Fruit fly (Drosophila melanogaster) whole organism, embryonic: ENCODE data around the gene pkaap.
A peak's percentile ranks its signal among the peaks of the same experiment; 100 is the strongest.

ENCODE experiments used
- Aef1 ChIP-seq: fragments of 200-800 bp; sonication (Bioruptor generic); IDR thresholded peaks from 3 replicates; pipeline ENCODE4 v1.3.6; 2022; ENCODE audit warnings: missing biosample characterization, missing genetic modification characterization
- CG11247 ChIP-seq: fragments of 200-800 bp; sonication (Bioruptor generic); IDR thresholded peaks from 2 replicates; pipeline ENCODE4 v1.3.6; 2022; ENCODE audit warnings: missing biosample characterization, missing genetic modification characterization
- CG11504 ChIP-seq: fragments of 200-800 bp; sonication (Bioruptor generic); optimal IDR thresholded peaks from 3 replicates; lab custom pipeline; 2019; ENCODE audit warnings: missing biosample characterization, mild to moderate bottlenecking, missing genetic modification characterization, moderate library complexity
- CG12155 ChIP-seq: fragments of 200-800 bp; sonication (Bioruptor generic); optimal IDR thresholded peaks from 3 replicates; lab custom pipeline; 2016; ENCODE audit warnings: missing biosample characterization, missing genetic modification characterization
- CG12391 ChIP-seq: fragments of 200-800 bp; sonication (Bioruptor generic); optimal IDR thresholded peaks from 3 replicates; lab custom pipeline; 2018; ENCODE audit warnings: missing biosample characterization, mild to moderate bottlenecking, missing genetic modification characterization, moderate library complexity
- CG12659 ChIP-seq: fragments of 200-800 bp; sonication (Bioruptor generic); optimal IDR thresholded peaks from 3 replicates; lab custom pipeline; 2017; ENCODE audit warnings: mild to moderate bottlenecking, missing biosample characterization, missing genetic modification reagents, missing genetic modification characterization
- CG13775 ChIP-seq: fragments of 200-800 bp; sonication (Bioruptor generic); optimal IDR thresholded peaks from 3 replicates; lab custom pipeline; 2017; ENCODE audit warnings: missing biosample characterization, mild to moderate bottlenecking, missing genetic modification characterization
- CG14667 ChIP-seq: fragments of 200-800 bp; sonication (Bioruptor generic); IDR thresholded peaks from 2 replicates; pipeline ENCODE4 v1.3.6; 2022; ENCODE audit warnings: missing biosample characterization, missing genetic modification characterization
- CG15269 ChIP-seq: fragments of 200-800 bp; sonication (Bioruptor generic); optimal IDR thresholded peaks from 2 replicates; lab custom pipeline; 2018; ENCODE audit warnings: missing biosample characterization, mild to moderate bottlenecking, missing genetic modification characterization, moderate library complexity
- CG16815 ChIP-seq: fragments of 200-800 bp; sonication (Bioruptor generic); optimal IDR thresholded peaks from 3 replicates; lab custom pipeline; 2017; ENCODE audit warnings: missing biosample characterization, mild to moderate bottlenecking, missing genetic modification characterization
- CG2199 ChIP-seq: fragments of 200-800 bp; sonication (Bioruptor generic); IDR thresholded peaks from 3 replicates; pipeline ENCODE4 v1.3.6; 2022; ENCODE audit warnings: missing biosample characterization, missing genetic modification characterization
- CG3065 ChIP-seq: fragments of 200-800 bp; sonication (Bioruptor generic); optimal IDR thresholded peaks from 2 replicates; lab custom pipeline; 2016; ENCODE audit warnings: missing biosample characterization, missing genetic modification characterization
- CG33557 ChIP-seq: fragments of 200-800 bp; sonication (Bioruptor generic); optimal IDR thresholded peaks from 2 replicates; lab custom pipeline; 2019; ENCODE audit warnings: missing biosample characterization, mild to moderate bottlenecking, missing genetic modification characterization, moderate library complexity
- CG3726 ChIP-seq: fragments of 200-800 bp; sonication (Bioruptor generic); IDR thresholded peaks from 3 replicates; pipeline ENCODE4, ENCODE4 v1.3.6; 2022; ENCODE audit warnings: missing biosample characterization, missing genetic modification characterization
- CG6689 ChIP-seq: fragments of 200-800 bp; sonication (Bioruptor generic); IDR thresholded peaks from 2 replicates; pipeline ENCODE4 v1.3.6; 2022; ENCODE audit warnings: missing biosample characterization, missing genetic modification characterization
- CG7839 ChIP-seq: fragments of 200-800 bp; sonication (Bioruptor generic); optimal IDR thresholded peaks from 3 replicates; lab custom pipeline; 2018; ENCODE audit warnings: missing biosample characterization, mild to moderate bottlenecking, missing genetic modification characterization, moderate library complexity
- CG7987 ChIP-seq: fragments of 200-800 bp; sonication (Bioruptor generic); optimal IDR thresholded peaks from 2 replicates; lab custom pipeline; 2018; ENCODE audit warnings: missing biosample characterization, mild to moderate bottlenecking, missing genetic modification characterization, moderate library complexity
- CG8290 ChIP-seq, 3 experiments: fragments of 200-800 bp; sonication (Bioruptor generic); optimal IDR thresholded peaks; 2 replicates each; lab custom pipeline; 2016 to 2019; ENCODE audit warnings: missing biosample characterization in 3 of 3, missing genetic modification characterization in 3 of 3, mild to moderate bottlenecking in 2 of 3, moderate library complexity in 1 of 3
- CG9817 ChIP-seq: fragments of 200-800 bp; sonication (Bioruptor generic); optimal IDR thresholded peaks from 2 replicates; lab custom pipeline; 2018; ENCODE audit warnings: missing biosample characterization, mild to moderate bottlenecking, missing genetic modification characterization, moderate library complexity
- CHES-1-like ChIP-seq: fragments of 200-800 bp; sonication (Bioruptor generic); optimal IDR thresholded peaks from 2 replicates; lab custom pipeline; 2016; ENCODE audit warnings: missing biosample characterization, missing genetic modification characterization
- CkIIα-i1 ChIP-seq: fragments of 200-800 bp; sonication (Bioruptor generic); IDR thresholded peaks from 2 replicates; pipeline ENCODE4 v1.3.6; 2022; ENCODE audit warnings: missing biosample characterization, missing genetic modification characterization
- CoRest ChIP-seq: fragments of 200-800 bp; sonication (Bioruptor generic); optimal IDR thresholded peaks from 3 replicates; lab custom pipeline; 2018; ENCODE audit warnings: missing biosample characterization, mild to moderate bottlenecking, missing genetic modification characterization, moderate library complexity
- D ChIP-seq, 2 experiments: fragments of 200-800 bp in 1 of 2; fragments of >200 bp in 1 of 2; sonication (Bioruptor generic) in 1 of 2; optimal IDR thresholded peaks; 2 replicates in 1 of 2; 3 replicates in 1 of 2; lab custom pipeline; 2017; ENCODE audit warnings: mild to moderate bottlenecking in 1 of 2, missing biosample characterization in 1 of 2, missing genetic modification characterization in 1 of 2, missing genetic modification reagents in 1 of 2
- Dip3 ChIP-seq: fragments of 200-800 bp; sonication (Bioruptor generic); optimal IDR thresholded peaks from 3 replicates; lab custom pipeline; 2016; ENCODE audit warnings: missing biosample characterization, missing genetic modification characterization
- Dll ChIP-seq: fragments of 200-800 bp; sonication (Bioruptor generic); IDR thresholded peaks from 4 replicates; pipeline ENCODE4 v1.3.6; 2022; ENCODE audit warnings: missing biosample characterization, missing genetic modification characterization; ENCODE audit not compliant: partially characterized antibody
- Fer3 ChIP-seq: fragments of 200-800 bp; sonication (Bioruptor generic); optimal IDR thresholded peaks from 2 replicates; lab custom pipeline; 2018; ENCODE audit warnings: missing biosample characterization, mild to moderate bottlenecking, missing genetic modification characterization, moderate library complexity
- HHEX ChIP-seq: fragments of 200-800 bp; sonication (Bioruptor generic); optimal IDR thresholded peaks from 3 replicates; lab custom pipeline; 2017; ENCODE audit warnings: missing biosample characterization, mild to moderate bottlenecking, missing genetic modification characterization, missing genetic modification reagents
- Hr78 ChIP-seq, 2 experiments: fragments of 200-800 bp in 1 of 2; fragments of >200 bp in 1 of 2; sonication (Bioruptor generic) in 1 of 2; optimal IDR thresholded peaks; 2 replicates each; lab custom pipeline; 2017 to 2019; ENCODE audit warnings: missing biosample characterization in 2 of 2, missing genetic modification characterization in 2 of 2, mild to moderate bottlenecking in 1 of 2, moderate library complexity in 1 of 2
- Lim3 ChIP-seq: fragments of 200-800 bp; sonication (Bioruptor generic); IDR thresholded peaks from 2 replicates; pipeline ENCODE4 v1.3.6; 2022; ENCODE audit warnings: missing biosample characterization, missing genetic modification characterization
- NK7.1 ChIP-seq: fragments of 200-800 bp; sonication (Bioruptor generic); optimal IDR thresholded peaks from 3 replicates; lab custom pipeline; 2016; ENCODE audit warnings: missing biosample characterization, missing genetic modification characterization
- caup ChIP-seq: fragments of 200-800 bp; sonication (Bioruptor generic); optimal IDR thresholded peaks from 3 replicates; lab custom pipeline; 2017; ENCODE audit warnings: missing biosample characterization, mild to moderate bottlenecking, missing genetic modification characterization, moderate library complexity; ENCODE audit not compliant: severe bottlenecking
- crp ChIP-seq, 2 experiments: fragments of 200-800 bp; sonication (Bioruptor generic); optimal IDR thresholded peaks; 2 replicates in 1 of 2; 3 replicates in 1 of 2; lab custom pipeline; 2017; ENCODE audit warnings: missing biosample characterization in 2 of 2, missing genetic modification characterization in 2 of 2, mild to moderate bottlenecking in 1 of 2, moderate library complexity in 1 of 2
- fd64A ChIP-seq: fragments of 200-800 bp; sonication (Bioruptor generic); optimal IDR thresholded peaks from 3 replicates; lab custom pipeline; 2018; ENCODE audit warnings: missing biosample characterization, mild to moderate bottlenecking, missing genetic modification characterization
- gcm ChIP-seq: fragments of 200-800 bp; sonication (Bioruptor generic); optimal IDR thresholded peaks from 2 replicates; lab custom pipeline; 2019; ENCODE audit warnings: missing biosample characterization, mild to moderate bottlenecking, missing genetic modification characterization, moderate library complexity
- kah ChIP-seq: fragments of 200-800 bp; sonication (Bioruptor generic); optimal IDR thresholded peaks from 2 replicates; lab custom pipeline; 2018; ENCODE audit warnings: missing biosample characterization, mild to moderate bottlenecking, missing genetic modification characterization
- knrl ChIP-seq: fragments of 200-800 bp; sonication (Bioruptor generic); IDR thresholded peaks from 3 replicates; pipeline ENCODE4 v1.3.6; 2022; ENCODE audit warnings: missing biosample characterization, missing genetic modification characterization; ENCODE audit not compliant: partially characterized antibody
- lab ChIP-seq: fragments of 200-800 bp; sonication (Bioruptor generic); optimal IDR thresholded peaks from 3 replicates; lab custom pipeline; 2017; ENCODE audit warnings: missing biosample characterization, missing genetic modification characterization, mild to moderate bottlenecking, moderate library complexity, missing genetic modification reagents
- mam ChIP-seq: fragments of 200-800 bp; sonication (Bioruptor generic); optimal IDR thresholded peaks from 3 replicates; lab custom pipeline; 2016; ENCODE audit warnings: missing biosample characterization, missing genetic modification characterization
- pfk ChIP-seq: fragments of 200-800 bp; sonication (Bioruptor generic); optimal IDR thresholded peaks from 2 replicates; lab custom pipeline; 2018; ENCODE audit warnings: missing biosample characterization, mild to moderate bottlenecking, missing genetic modification characterization, moderate library complexity
- prd ChIP-seq, 3 experiments: fragments of >200 bp in 2 of 3; fragments of 200-800 bp in 1 of 3; sonication (Bioruptor generic) in 1 of 3; optimal IDR thresholded peaks in 2 of 3; IDR thresholded peaks in 1 of 3; 2 replicates in 2 of 3; 3 replicates in 1 of 3; pipeline versions ENCODE4 v1.3.6 to Lab custom; 2017 to 2022; ENCODE audit warnings: missing biosample characterization in 1 of 3, missing genetic modification characterization in 1 of 3
- shn ChIP-seq: fragments of 200-800 bp; sonication (Bioruptor generic); optimal IDR thresholded peaks from 3 replicates; lab custom pipeline; 2016; ENCODE audit warnings: missing biosample characterization, missing genetic modification characterization
- stc ChIP-seq: fragments of 200-800 bp; sonication (Bioruptor generic); IDR thresholded peaks from 2 replicates; pipeline ENCODE4 v1.3.6; 2022; ENCODE audit warnings: missing biosample characterization, missing genetic modification characterization
- toy ChIP-seq: fragments of 200-800 bp; sonication (Bioruptor generic); IDR thresholded peaks from 2 replicates; pipeline ENCODE4 v1.3.6; 2022; ENCODE audit warnings: missing biosample characterization, missing genetic modification characterization
- vfl ChIP-seq: fragments of 200-800 bp; sonication (Bioruptor generic); optimal IDR thresholded peaks from 2 replicates; lab custom pipeline; 2016; ENCODE audit warnings: missing biosample characterization, missing genetic modification characterization
- vnd ChIP-seq: fragments of 200-800 bp; sonication (Bioruptor generic); IDR thresholded peaks from 3 replicates; pipeline ENCODE4 v1.3.6; 2022; ENCODE audit warnings: missing biosample characterization, missing genetic modification characterization; ENCODE audit not compliant: partially characterized antibody
- z ChIP-seq: fragments of 200-800 bp; sonication (Bioruptor generic); IDR thresholded peaks from 3 replicates; pipeline ENCODE4 v1.3.6; 2022; ENCODE audit warnings: missing biosample characterization, missing genetic modification characterization

Gene pkaap

dm6 chr2L:16317777-16318610 is 29.9 kb downstream of the pkaap start (continued):
- TF ChIP-seq CG16815: no peak
- TF ChIP-seq HHEX: peak; percentile 50
- TF ChIP-seq CG9817 (tag; lab: Kevin White, UChicago): peak; percentile 18
- TF ChIP-seq CG6689: 0 out of 2 replicates have a peak, but pooled peaks have one; percentile 12
- peak; percentile 73 for TF ChIP-seq lab (GFP tag; lab: Kevin White, UChicago)
- no peak for TF ChIP-seq CG3726
- TF ChIP-seq knrl (GFP tag; lab: Robert Waterston, UW): no peak
- TF ChIP-seq Dll (GFP tag; lab: Robert Waterston, UW): no peak
- TF ChIP-seq prd (optimal IDR thresholded peaks at IDR 0.05; lab: Kevin White, UChicago): no peak
- no peak for TF ChIP-seq prd (GFP tag; IDR thresholded peaks at IDR 0.05; lab: Robert Waterston, UW)
- peak; percentile 8 for TF ChIP-seq gcm (GFP tag; lab: Kevin White, UChicago)
- TF ChIP-seq CHES-1-like (GFP tag; lab: Kevin White, UChicago): peak; percentile 11
- no peak for TF ChIP-seq z (GFP tag; lab: Robert Waterston, UW)
- TF ChIP-seq CG12391 (tag; lab: Kevin White, UChicago): peak; percentile 1
- peak; percentile 39 for TF ChIP-seq fd64A (GFP tag; lab: Kevin White, UChicago)
- no peak for TF ChIP-seq toy (GFP tag; lab: Robert Waterston, UW)
- peak; percentile 43; the same call in 1 of the 2 replicates for TF ChIP-seq stc (GFP tag; lab: Robert Waterston, UW)
- no peak for TF ChIP-seq vnd (GFP tag; lab: Robert Waterston, UW)
- no peak for TF ChIP-seq CG33557
- TF ChIP-seq Lim3 (GFP tag; lab: Robert Waterston, UW): no peak
- TF ChIP-seq CG12659 (GFP tag; lab: Kevin White, UChicago): peak; percentile 51
- peak; percentile 43 for TF ChIP-seq Fer3 (tag; lab: Kevin White, UChicago)
- peak; percentile 84 for TF ChIP-seq caup
- no peak for TF ChIP-seq CG13775 (GFP tag; lab: Kevin White, UChicago)
- no peak for TF ChIP-seq CG8290 (GFP tag; optimal IDR thresholded peaks at IDR 0.05; lab: Kevin White, UChicago)
- peak in 1 of 2 experiments; percentile 35 for TF ChIP-seq CG8290 (tag; optimal IDR thresholded peaks at IDR 0.05; lab: Kevin White, UChicago)
- peak; percentile 16 for TF ChIP-seq CoRest
- TF ChIP-seq CG7839 (tag; lab: Kevin White, UChicago): peak; percentile 14
- TF ChIP-seq vfl (GFP tag; lab: Kevin White, UChicago): no peak
- TF ChIP-seq Hr78 (GFP tag; optimal IDR thresholded peaks at IDR 0.05; lab: Kevin White, UChicago): no peak
- no peak for TF ChIP-seq CG3065
- TF ChIP-seq NK7.1 (GFP tag; lab: Kevin White, UChicago): peak; percentile 40
- no peak for TF ChIP-seq Aef1 (GFP tag; lab: Robert Waterston, UW)
- peak; percentile 1 for TF ChIP-seq CG11504
- TF ChIP-seq shn (GFP tag; lab: Kevin White, UChicago): no peak
- peak; percentile 43 for TF ChIP-seq CG15269 (tag; lab: Kevin White, UChicago)
- no peak for TF ChIP-seq D (optimal IDR thresholded peaks at IDR 0.05; lab: Kevin White, UChicago)
- TF ChIP-seq D (GFP tag; optimal IDR thresholded peaks at IDR 0.05; lab: Kevin White, UChicago): peak; percentile 4
- no peak for TF ChIP-seq CkIIα-i1 (GFP tag; lab: Robert Waterston, UW)
- peak; percentile 36 for TF ChIP-seq Dip3 (GFP tag; lab: Kevin White, UChicago)
- TF ChIP-seq kah (GFP tag; lab: Kevin White, UChicago): peak; percentile 2
- TF ChIP-seq CG12155: peak; percentile 25
- no peak for TF ChIP-seq mam
- TF ChIP-seq CG11247 (GFP tag; lab: Robert Waterston, UW): peak; percentile 51
- peak; percentile 33 for TF ChIP-seq CG7987 (GFP tag; lab: Kevin White, UChicago)
- TF ChIP-seq CG14667 (GFP tag; lab: Robert Waterston, UW): no peak
- TF ChIP-seq CG2199 (GFP tag; lab: Robert Waterston, UW): no peak
- TF ChIP-seq pfk: peak; percentile 48
- TF ChIP-seq crp (GFP tag; optimal IDR thresholded peaks at IDR 0.05; lab: Kevin White, UChicago): no peak
